Fruit fly (Drosophila melanogaster): ENCODE results near the gene Prestin.

- TF ChIP-seq Eip78C (GFP tag) (peak; percentile 42), Gug (GFP tag; IDR thresholded peaks at IDR 0.05) (no peak), svp (GFP tag) (no peak)
Measured at dm6 chr3L:17948643-17949506, 41.3 kb upstream of the Prestin start.
